Worm (Caenorhabditis elegans) whole organism, early embryonic: ENCODE data around the gene ciao-2B.

Experiments used
- B0310.2 ChIP-seq: sonication (generic microtip); optimal IDR thresholded peaks from 2 replicates; lab custom pipeline; 2016; ENCODE audit warnings: mild to moderate bottlenecking, missing genetic modification characterization, missing compliant biosample characterization
- aly-1 ChIP-seq: sonication (generic microtip); optimal IDR thresholded peaks from 2 replicates; lab custom pipeline; 2016; ENCODE audit warnings: missing genetic modification characterization, missing compliant biosample characterization
- ama-1 ChIP-seq: fragments of 150-350 bp; optimal IDR thresholded peaks from 2 replicates; lab custom pipeline; 2014
- ceh-36 ChIP-seq: sonication (generic microtip); optimal IDR thresholded peaks from 2 replicates; lab custom pipeline; 2016; ENCODE audit warnings: missing genetic modification characterization, inconsistent platforms, missing compliant biosample characterization
- ets-7 ChIP-seq: sonication (generic microtip); optimal IDR thresholded peaks from 2 replicates; lab custom pipeline; 2016; ENCODE audit warnings: missing genotype, missing genetic modification characterization, missing compliant biosample characterization
- flt-1 ChIP-seq: fragments of 200-800 bp; sonication (Bioruptor generic); IDR thresholded peaks from 2 replicates; pipeline ENCODE4 v1.3.6; 2022; ENCODE audit warnings: missing genetic modification characterization, missing compliant biosample characterization
- hmg-4 ChIP-seq: fragments of 200-800 bp; sonication (Bioruptor generic); optimal IDR thresholded peaks from 2 replicates; lab custom pipeline; 2018; ENCODE audit warnings: mild to moderate bottlenecking, missing genetic modification characterization, missing compliant biosample characterization
- hnd-1 ChIP-seq: sonication (generic microtip); optimal IDR thresholded peaks from 2 replicates; lab custom pipeline; 2016; ENCODE audit warnings: missing genetic modification characterization, missing compliant biosample characterization
- sea-1 ChIP-seq: fragments of 200-800 bp; sonication (Bioruptor generic); conservative IDR thresholded peaks from 2 replicates; pipeline ENCODE4 v1.3.6; 2022; ENCODE audit warnings: missing genetic modification characterization, missing compliant biosample characterization
- tbx-11 ChIP-seq: fragments of 200-800 bp; sonication (Bioruptor generic); IDR thresholded peaks from 2 replicates; pipeline ENCODE4 v1.3.6; 2022; ENCODE audit warnings: missing genetic modification characterization, missing compliant biosample characterization
- tbx-37 ChIP-seq: fragments of 200-800 bp; sonication (Bioruptor generic); conservative IDR thresholded peaks from 2 replicates; pipeline ENCODE4 v1.3.6; 2022; ENCODE audit warnings: missing genetic modification reagents, missing genetic modification characterization, missing compliant biosample characterization
- tra-4 ChIP-seq: sonication (generic microtip); optimal IDR thresholded peaks from 2 replicates; lab custom pipeline; 2017; ENCODE audit warnings: missing genetic modification characterization, missing compliant biosample characterization

The ciao-2B gene

DNA sequence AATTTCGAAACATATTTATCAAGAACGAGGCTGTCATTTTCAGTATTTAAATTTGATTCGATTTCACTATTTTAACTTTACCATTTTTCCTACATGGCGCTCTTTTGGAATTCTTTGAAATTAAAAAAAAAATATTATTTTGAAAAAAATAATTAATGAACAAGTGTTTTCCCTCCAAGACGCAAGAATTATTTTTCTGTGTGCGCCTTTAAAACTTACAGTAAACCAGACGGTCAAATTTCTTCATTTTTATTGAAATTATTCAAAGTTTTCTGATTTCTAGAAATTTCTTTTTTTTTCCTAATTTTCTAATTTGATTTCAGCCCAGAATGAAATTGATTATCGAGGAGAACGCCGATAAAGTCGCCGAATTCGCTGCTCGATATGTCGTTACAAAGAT, 50.3 kb downstream of the ciao-2B start, which contains the start of gene T03F6.3:
Gene T03F6.3 (plus strand): TSS at position 318 of the 400 bp plus-strand sequence.
- TF ChIP-seq hnd-1 (tag; lab: Kevin White, UChicago) = no peak
- TF ChIP-seq tbx-37 (GFP tag; lab: Robert Waterston, UW) = no peak
- TF ChIP-seq hmg-4 = no peak
- TF ChIP-seq tbx-11 (GFP tag; lab: Robert Waterston, UW) = no peak
- TF ChIP-seq ama-1 (lab: Kevin White, UChicago) = no peak
- TF ChIP-seq sea-1 (GFP tag; lab: Robert Waterston, UW) = no peak
- no peak for TF ChIP-seq aly-1 (tag; lab: Kevin White, UChicago)
- no peak for TF ChIP-seq flt-1 (GFP tag; lab: Robert Waterston, UW)
- no peak for TF ChIP-seq tra-4
- no peak for TF ChIP-seq ceh-36
- no peak for TF ChIP-seq B0310.2 (tag; lab: Kevin White, UChicago)

DNA sequence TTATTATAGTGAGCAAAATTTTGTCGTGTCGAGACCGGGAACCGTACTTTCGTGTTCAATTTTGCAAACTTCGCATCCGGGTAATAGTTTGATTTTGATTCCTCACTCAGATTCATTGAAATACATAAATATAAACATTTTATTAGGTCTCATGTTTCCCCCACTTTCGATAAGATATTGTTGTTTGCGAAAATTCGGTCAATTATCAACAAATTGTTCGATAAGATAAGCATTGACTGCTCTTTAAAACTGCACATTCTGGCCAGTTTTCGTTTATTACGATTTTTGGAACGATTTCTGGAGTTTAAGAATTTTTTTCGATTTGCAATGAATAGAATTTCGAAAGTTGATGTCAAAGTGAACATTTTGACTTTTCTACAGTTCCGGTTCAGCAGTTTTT, 50.7 kb downstream of the ciao-2B start:
- no peak for TF ChIP-seq flt-1 (GFP tag; lab: Robert Waterston, UW)
- no peak for TF ChIP-seq ets-7 (tag; lab: Kevin White, UChicago)
- TF ChIP-seq hnd-1 (tag; lab: Kevin White, UChicago) = no peak
